Worm (Caenorhabditis elegans) whole organism, L1 larva: Measurements from ENCODE around the gene nhr-193.

ENCODE experiments used
- fos-1 ChIP-seq: fragments of 150-350 bp; optimal IDR thresholded peaks from 2 replicates; lab custom pipeline; 2014; ENCODE audit warnings: missing biosample characterization, missing genetic modification characterization
- grh-1 ChIP-seq: fragments of 200-800 bp; sonication (Bioruptor generic); IDR thresholded peaks from 2 replicates; pipeline ENCODE4 v1.3.6; 2022; ENCODE audit warnings: missing genetic modification reagents, missing genetic modification characterization, missing compliant biosample characterization
- irx-1 ChIP-seq: sonication (generic microtip); optimal IDR thresholded peaks from 2 replicates; lab custom pipeline; 2016; ENCODE audit warnings: missing genetic modification characterization, missing compliant biosample characterization
- lin-15B ChIP-seq: fragments of 150-350 bp; sonication (generic microtip); optimal IDR thresholded peaks from 3 replicates; lab custom pipeline; 2014; ENCODE audit warnings: missing biosample characterization, missing genetic modification characterization
- nhr-11 ChIP-seq: fragments of 150-350 bp; optimal IDR thresholded peaks from 2 replicates; lab custom pipeline; 2014; ENCODE audit warnings: missing biosample characterization, missing genetic modification characterization
- nhr-28 ChIP-seq: fragments of 150-350 bp; optimal IDR thresholded peaks from 2 replicates; lab custom pipeline; 2014; ENCODE audit warnings: missing biosample characterization, missing genetic modification characterization

ce11 chrV:16309523-16309922 lies 32.6 kb upstream of the nhr-193 start, which contains the start of gene oac-7:
- TF ChIP-seq irx-1, result no peak
- TF ChIP-seq grh-1 (GFP tag; lab: Robert Waterston, UW), result no peak
- no peak for TF ChIP-seq fos-1 (tag; lab: Kevin White, UChicago)
- no peak for TF ChIP-seq nhr-28 (tag; lab: Kevin White, UChicago)
- TF ChIP-seq nhr-11 (tag; lab: Kevin White, UChicago), result no peak
- no peak for TF ChIP-seq lin-15B (tag; lab: Kevin White, UChicago)
